Fruit fly (Drosophila melanogaster): ENCODE data around the gene Gba1b.

Gene Gba1b

DNA sequence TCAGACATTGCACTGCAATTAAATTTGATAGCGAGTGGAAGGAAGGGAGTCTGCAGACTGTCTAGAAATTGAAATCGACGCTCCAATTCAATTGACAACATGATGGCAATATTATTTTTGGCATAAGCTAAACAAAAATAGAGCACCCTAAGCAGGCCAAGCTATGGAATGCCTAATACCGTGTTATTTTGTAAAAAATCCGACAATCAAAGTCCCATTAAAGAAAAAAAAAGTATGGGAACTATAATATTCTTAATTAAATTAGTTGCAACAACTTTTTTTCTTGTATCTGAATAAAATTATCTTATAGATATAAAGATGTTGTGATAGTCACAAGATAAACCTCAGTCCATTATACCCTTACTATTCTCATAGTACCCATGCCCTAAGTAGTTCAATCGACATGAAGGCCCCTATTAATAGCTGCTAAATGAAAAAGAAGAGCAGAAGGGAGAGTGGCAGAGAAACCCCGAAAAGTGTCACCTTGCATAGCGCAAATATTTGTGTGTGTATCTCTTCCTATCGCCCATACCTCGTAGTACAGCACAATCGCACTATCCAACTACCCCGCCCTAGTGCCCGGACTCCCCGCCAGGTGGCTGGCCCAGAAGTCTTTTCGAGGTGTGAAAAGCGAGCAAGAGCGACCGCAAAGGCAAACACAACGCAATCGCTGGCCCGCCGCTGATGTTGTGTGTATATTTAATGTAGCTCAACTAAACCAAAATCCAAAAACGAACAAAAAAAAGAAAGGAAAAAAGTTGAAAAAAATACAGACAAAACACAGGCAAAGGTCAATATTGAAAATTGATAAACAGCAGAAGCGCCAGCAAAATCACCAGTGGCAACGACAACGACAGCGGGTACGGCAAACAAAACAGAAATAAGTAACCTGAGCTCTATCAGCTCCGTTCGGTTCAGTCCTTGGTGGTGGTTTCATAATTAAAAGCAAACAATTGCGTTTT lies 47.0 kb upstream of the Gba1b start (continued):
- peak; percentile 70 for TF ChIP-seq Fer1 (GFP tag; optimal IDR thresholded peaks at IDR 0.05)
- peak; percentile 56 for TF ChIP-seq CG12942 (GFP tag; optimal IDR thresholded peaks at IDR 0.05)
- TF ChIP-seq CG1792 (GFP tag; optimal IDR thresholded peaks at IDR 0.05), result peak; percentile 22
- TF ChIP-seq CG9727 (GFP tag; optimal IDR thresholded peaks at IDR 0.05), result peak; percentile 87
- peak; percentile 88 for TF ChIP-seq CG34376 (GFP tag; optimal IDR thresholded peaks at IDR 0.05)
- peak; percentile 56 for TF ChIP-seq CG13424 (tag; optimal IDR thresholded peaks at IDR 0.05)
- peak; percentile 5 for TF ChIP-seq CG1603 (tag; optimal IDR thresholded peaks at IDR 0.05)
- no peak for TF ChIP-seq bbx (GFP tag; IDR thresholded peaks at IDR 0.05; ENCODE audit: partially characterized antibody)
- TF ChIP-seq croc (GFP tag; conservative IDR thresholded peaks at IDR 0.05), result no peak
- TF ChIP-seq CG12391 (tag; optimal IDR thresholded peaks at IDR 0.05), result peak; percentile 42
- 0 out of 3 replicates have a peak, but pooled peaks have one; percentile 6 for TF ChIP-seq ken (GFP tag; IDR thresholded peaks at IDR 0.05)
- TF ChIP-seq chinmo (GFP tag; IDR thresholded peaks at IDR 0.05; ENCODE audit: partially characterized antibody), result peak; percentile 31; the same call in 1 of the 4 replicates
- TF ChIP-seq CG6854 (GFP tag; optimal IDR thresholded peaks at IDR 0.05), result peak; percentile 51
- TF ChIP-seq CG17186 (GFP tag; optimal IDR thresholded peaks at IDR 0.05), result peak; percentile 41
- peak; percentile 11 for TF ChIP-seq trem (tag; optimal IDR thresholded peaks at IDR 0.05)
- TF ChIP-seq nerfin-2 (GFP tag; IDR thresholded peaks at IDR 0.05; ENCODE audit: partially characterized antibody), result 0 out of 2 replicates have a peak, but pooled peaks have one; percentile 11
- TF ChIP-seq yki (optimal IDR thresholded peaks at IDR 0.05), result no peak
- peak; percentile 80 for TF ChIP-seq CG12236 (GFP tag; optimal IDR thresholded peaks at IDR 0.05)
- TF ChIP-seq CG8765 (GFP tag; IDR thresholded peaks at IDR 0.05), result no peak
- no peak for TF ChIP-seq Deaf1 (tag; optimal IDR thresholded peaks at IDR 0.05)
- peak; percentile 90 for TF ChIP-seq CTCF (GFP tag; optimal IDR thresholded peaks at IDR 0.05)
- peak; percentile 60 for TF ChIP-seq unpg (GFP tag; optimal IDR thresholded peaks at IDR 0.05)
- peak; percentile 27 for TF ChIP-seq CG1602 (GFP tag; optimal IDR thresholded peaks at IDR 0.05)
- no peak for TF ChIP-seq CG7357 (GFP tag; IDR thresholded peaks at IDR 0.05)
- TF ChIP-seq zen2 (GFP tag; IDR thresholded peaks at IDR 0.05; ENCODE audit: partially characterized antibody), result no peak
- TF ChIP-seq sisA (GFP tag; IDR thresholded peaks at IDR 0.05), result no peak
- TF ChIP-seq ewg (GFP tag; optimal IDR thresholded peaks at IDR 0.05), result peak; percentile 58
- peak; percentile 58 for TF ChIP-seq bab2 (GFP tag; optimal IDR thresholded peaks at IDR 0.05)
- peak; percentile 40; the same call in 1 of the 2 replicates for TF ChIP-seq Rfx (GFP tag; IDR thresholded peaks at IDR 0.05)
- 0 out of 2 replicates have a peak, but pooled peaks have one; percentile 10 for TF ChIP-seq slbo (GFP tag; IDR thresholded peaks at IDR 0.05)
- TF ChIP-seq D (optimal IDR thresholded peaks at IDR 0.05), result no peak
- peak; percentile 75 for TF ChIP-seq D (GFP tag; optimal IDR thresholded peaks at IDR 0.05)
- no peak for TF ChIP-seq pan (optimal IDR thresholded peaks at IDR 0.05)
- TF ChIP-seq pan (GFP tag; optimal IDR thresholded peaks at IDR 0.05 in 1 of 2, IDR thresholded peaks at IDR 0.05 in 1 of 2), result peak in 1 of 2 experiments; percentile 43
- peak; percentile 30 for TF ChIP-seq Mad (GFP tag; optimal IDR thresholded peaks at IDR 0.05)
- TF ChIP-seq Drgx (GFP tag; IDR thresholded peaks at IDR 0.05), result peak; percentile 5; the same call in 1 of the 2 replicates
- TF ChIP-seq otp (GFP tag; IDR thresholded peaks at IDR 0.05), result peak; percentile 65; the same call in 1 of the 3 replicates
- TF ChIP-seq tup (GFP tag; optimal IDR thresholded peaks at IDR 0.05), result peak; percentile 47
- TF ChIP-seq CG17328 (GFP tag; IDR thresholded peaks at IDR 0.05), result peak; percentile 23; the same call in 1 of the 2 replicates
- TF ChIP-seq CG14014 (GFP tag; IDR thresholded peaks at IDR 0.05), result peak; percentile 36; the same call in 1 of the 2 replicates
- peak in 1 of 2 experiments; percentile 21 for TF ChIP-seq dpn (GFP tag; optimal IDR thresholded peaks at IDR 0.05)
- no peak for TF ChIP-seq unc-4 (GFP tag; IDR thresholded peaks at IDR 0.05; ENCODE audit: partially characterized antibody)
- TF ChIP-seq CG5180 (GFP tag; optimal IDR thresholded peaks at IDR 0.05), result peak; percentile 68
- peak; percentile 34 for TF ChIP-seq CG9437 (GFP tag; optimal IDR thresholded peaks at IDR 0.05)
- TF ChIP-seq pho (GFP tag; optimal IDR thresholded peaks at IDR 0.05), result no peak
- peak; percentile 37 for TF ChIP-seq stwl (tag; optimal IDR thresholded peaks at IDR 0.05)
- 0 out of 3 replicates have a peak, but pooled peaks have one; percentile 25 for TF ChIP-seq CG34422 (GFP tag; IDR thresholded peaks at IDR 0.05)
- TF ChIP-seq org-1 (GFP tag; optimal IDR thresholded peaks at IDR 0.05), result peak; percentile 86
